Worm (Caenorhabditis elegans) whole organism, young adult: ENCODE results near the gene Y62E10A.13.

Experiments
- B0336.3 ChIP-seq: fragments of 200-800 bp; sonication (Bioruptor generic); IDR thresholded peaks from 2 replicates; pipeline ENCODE4 v1.3.6; 2022; ENCODE audit warnings: missing genetic modification characterization, missing compliant biosample characterization
- C06A6.2 ChIP-seq: fragments of 200-800 bp; sonication (Bioruptor generic); conservative IDR thresholded peaks from 2 replicates; pipeline ENCODE4 v1.3.6; 2022; ENCODE audit warnings: missing genetic modification characterization, missing compliant biosample characterization
- C17E4.6 ChIP-seq: fragments of 200-800 bp; sonication (Bioruptor generic); IDR thresholded peaks from 2 replicates; pipeline ENCODE4 v1.3.6; 2022; ENCODE audit warnings: missing genetic modification reagents, missing genetic modification characterization, missing compliant biosample characterization
- F10E7.11 ChIP-seq: sonication (generic microtip); optimal IDR thresholded peaks from 2 replicates; lab custom pipeline; 2017; ENCODE audit warnings: mild to moderate bottlenecking, missing genetic modification characterization, moderate library complexity, missing compliant biosample characterization
- F23B12.7 ChIP-seq: sonication (generic microtip); optimal IDR thresholded peaks from 2 replicates; lab custom pipeline; 2017; ENCODE audit warnings: missing genetic modification characterization, mild to moderate bottlenecking, missing compliant biosample characterization, antibody characterized with exemption, moderate library complexity; ENCODE audit not compliant: insufficient read depth
- F37B4.10 ChIP-seq: fragments of 200-800 bp; sonication (Bioruptor generic); IDR thresholded peaks from 2 replicates; pipeline ENCODE4 v1.3.6; 2022; ENCODE audit warnings: missing genetic modification characterization, missing compliant biosample characterization
- F39B2.1 ChIP-seq: fragments of 200-800 bp; sonication (Bioruptor generic); IDR thresholded peaks from 2 replicates; pipeline ENCODE4 v1.3.6; 2022; ENCODE audit warnings: missing genetic modification reagents, missing genetic modification characterization, missing compliant biosample characterization
- K11D2.4 ChIP-seq: fragments of 200-800 bp; sonication (Bioruptor generic); IDR thresholded peaks from 2 replicates; pipeline ENCODE4 v1.3.6; 2022; ENCODE audit warnings: missing genetic modification reagents, missing genetic modification characterization, missing compliant biosample characterization
- Y67H2A.10 ChIP-seq: fragments of 200-800 bp; sonication (Bioruptor generic); conservative IDR thresholded peaks from 2 replicates; pipeline ENCODE4 v1.3.6; 2022; ENCODE audit warnings: missing genetic modification reagents, missing genetic modification characterization, missing compliant biosample characterization
- ama-1 ChIP-seq, 3 experiments: fragments of 150-350 bp in 1 of 3; sonication (generic microtip) in 2 of 3; optimal IDR thresholded peaks; 2 replicates each; lab custom pipeline; 2014 to 2018; ENCODE audit warnings: missing biosample characterization in 2 of 3, missing genetic modification characterization in 2 of 3, missing genetic modification reagents in 2 of 3
- aptf-2 ChIP-seq: fragments of 200-800 bp; sonication (Bioruptor generic); conservative IDR thresholded peaks from 2 replicates; pipeline ENCODE4 v1.3.6; 2022; ENCODE audit warnings: missing genetic modification reagents, missing genetic modification characterization, missing compliant biosample characterization
- aptf-3 ChIP-seq: fragments of 200-800 bp; sonication (Bioruptor generic); IDR thresholded peaks from 2 replicates; pipeline ENCODE4 v1.3.6; 2022; ENCODE audit warnings: missing genetic modification characterization, missing compliant biosample characterization
- bed-1 ChIP-seq: fragments of 200-800 bp; sonication (Bioruptor generic); IDR thresholded peaks from 2 replicates; pipeline ENCODE4 v1.3.6; 2022; ENCODE audit warnings: missing genetic modification reagents, missing genetic modification characterization, missing compliant biosample characterization
- cebp-1 ChIP-seq, 2 experiments: fragments of 200-800 bp in 1 of 2; sonication (Bioruptor generic) in 1 of 2; sonication (generic microtip) in 1 of 2; IDR thresholded peaks in 1 of 2; optimal IDR thresholded peaks in 1 of 2; 2 replicates each; pipeline versions ENCODE4 v1.3.6 to Lab custom; 2017 to 2022; ENCODE audit warnings: missing compliant biosample characterization in 2 of 2, missing genetic modification characterization in 2 of 2, mild to moderate bottlenecking in 1 of 2, missing genetic modification reagents in 1 of 2, moderate library complexity in 1 of 2
- cebp-2 ChIP-seq: fragments of 200-800 bp; sonication (Bioruptor generic); IDR thresholded peaks from 2 replicates; pipeline ENCODE4 v1.3.6; 2022; ENCODE audit warnings: missing genetic modification characterization, missing compliant biosample characterization
- ceh-100 ChIP-seq: fragments of 200-800 bp; sonication (Bioruptor generic); IDR thresholded peaks from 2 replicates; pipeline ENCODE4 v1.3.6; 2022; ENCODE audit warnings: missing genetic modification reagents, missing genetic modification characterization, missing compliant biosample characterization
- ceh-27 ChIP-seq: fragments of 200-800 bp; sonication (Bioruptor generic); optimal IDR thresholded peaks from 2 replicates; lab custom pipeline; 2018; ENCODE audit warnings: mild to moderate bottlenecking, missing genetic modification characterization, moderate library complexity, missing compliant biosample characterization
- ceh-40 ChIP-seq: fragments of 200-800 bp; sonication (Bioruptor generic); IDR thresholded peaks from 2 replicates; pipeline ENCODE4 v1.3.6; 2022; ENCODE audit warnings: missing genetic modification characterization, missing compliant biosample characterization
- ceh-79 ChIP-seq: sonication (generic microtip); optimal IDR thresholded peaks from 2 replicates; lab custom pipeline; 2017; ENCODE audit warnings: mild to moderate bottlenecking, missing genetic modification characterization, missing compliant biosample characterization
- ceh-91 ChIP-seq: fragments of 200-800 bp; sonication (Bioruptor generic); IDR thresholded peaks from 2 replicates; pipeline ENCODE4 v1.3.6; 2022; ENCODE audit warnings: missing genetic modification reagents, missing genetic modification characterization, missing compliant biosample characterization
- chd-7 ChIP-seq: sonication (generic microtip); optimal IDR thresholded peaks from 2 replicates; lab custom pipeline; 2016; ENCODE audit warnings: mild to moderate bottlenecking, missing genetic modification characterization, moderate library complexity, missing compliant biosample characterization
- egl-44 ChIP-seq: fragments of 200-800 bp; sonication (Bioruptor generic); IDR thresholded peaks from 2 replicates; pipeline ENCODE4 v1.3.6; 2022; ENCODE audit warnings: missing genetic modification reagents, missing genetic modification characterization, missing compliant biosample characterization
- hlh-12 ChIP-seq: sonication (generic microtip); optimal IDR thresholded peaks from 2 replicates; lab custom pipeline; 2016; ENCODE audit warnings: missing genetic modification characterization, missing compliant biosample characterization
- hmg-20 ChIP-seq: fragments of 200-800 bp; sonication (Bioruptor generic); IDR thresholded peaks from 2 replicates; pipeline ENCODE4 v1.3.6; 2022; ENCODE audit warnings: missing genetic modification reagents, missing genetic modification characterization, missing compliant biosample characterization
- hsf-1 ChIP-seq: fragments of 200-800 bp; sonication (Bioruptor generic); IDR thresholded peaks from 2 replicates; pipeline ENCODE4 v1.3.6; 2022; ENCODE audit warnings: missing genetic modification reagents, missing genetic modification characterization, missing compliant biosample characterization
- lin-26 ChIP-seq: fragments of 200-800 bp; sonication (Bioruptor generic); IDR thresholded peaks from 2 replicates; pipeline ENCODE4 v1.3.6; 2022; ENCODE audit warnings: missing genetic modification reagents, missing genetic modification characterization, missing compliant biosample characterization
- lin-35 ChIP-seq, 3 experiments: fragments of 150-350 bp in 2 of 3; sonication (generic microtip) in 1 of 3; optimal IDR thresholded peaks; 2 replicates each; lab custom pipeline; 2014 to 2018; ENCODE audit warnings: missing biosample characterization in 3 of 3, missing genetic modification characterization in 3 of 3, missing genetic modification reagents in 3 of 3
- lin-40 ChIP-seq: sonication (generic microtip); optimal IDR thresholded peaks from 2 replicates; lab custom pipeline; 2016; ENCODE audit warnings: missing genetic modification characterization, mild to moderate bottlenecking, missing compliant biosample characterization, missing genotype, missing genetic modification reagents
- madf-10 ChIP-seq: sonication (generic microtip); optimal IDR thresholded peaks from 2 replicates; lab custom pipeline; 2016; ENCODE audit warnings: mild to moderate bottlenecking, missing genetic modification characterization, missing compliant biosample characterization
- mes-4 ChIP-seq: sonication (generic microtip); optimal IDR thresholded peaks from 2 replicates; lab custom pipeline; 2016; ENCODE audit warnings: missing genotype, missing genetic modification characterization, missing compliant biosample characterization
- mxl-1 ChIP-seq: sonication (generic microtip); optimal IDR thresholded peaks from 2 replicates; lab custom pipeline; 2016; ENCODE audit warnings: missing genetic modification characterization, missing compliant biosample characterization
- nfya-1 ChIP-seq: sonication (generic microtip); optimal IDR thresholded peaks from 2 replicates; lab custom pipeline; 2017; ENCODE audit warnings: antibody characterized with exemption, missing compliant biosample characterization, missing genetic modification characterization, borderline replicate concordance; ENCODE audit not compliant: insufficient read depth
- nfyb-1 ChIP-seq: fragments of 200-800 bp; sonication (Bioruptor generic); IDR thresholded peaks from 2 replicates; pipeline ENCODE4 v1.3.6; 2022; ENCODE audit warnings: missing genetic modification reagents, missing genetic modification characterization, missing compliant biosample characterization
- pbrm-1 ChIP-seq: fragments of 200-800 bp; sonication (Bioruptor generic); IDR thresholded peaks from 2 replicates; pipeline ENCODE4 v1.3.6; 2022; ENCODE audit warnings: missing genetic modification reagents, missing genetic modification characterization, missing compliant biosample characterization
- sdz-38 ChIP-seq: sonication (generic microtip); optimal IDR thresholded peaks from 2 replicates; lab custom pipeline; 2016; ENCODE audit warnings: missing genotype, missing genetic modification characterization, missing compliant biosample characterization
- sea-2 ChIP-seq: fragments of 200-800 bp; sonication (Bioruptor generic); IDR thresholded peaks from 2 replicates; pipeline ENCODE4 v1.3.6; 2022; ENCODE audit warnings: missing genetic modification characterization, missing compliant biosample characterization
- snpc-4 ChIP-seq, 5 experiments: fragments of 150-350 bp in 1 of 5; sonication (generic microtip) in 4 of 5; optimal IDR thresholded peaks; 2 replicates each; lab custom pipeline; 2014 to 2018; ENCODE audit warnings: missing genetic modification characterization in 5 of 5, missing biosample characterization in 3 of 5, antibody characterized with exemption in 2 of 5, mild to moderate bottlenecking in 2 of 5, missing compliant biosample characterization in 2 of 5, missing genotype in 2 of 5, moderate library complexity in 2 of 5, missing genetic modification reagents in 1 of 5
- tbp1 ChIP-seq: fragments of 200-800 bp; sonication (Bioruptor generic); optimal IDR thresholded peaks from 2 replicates; lab custom pipeline; 2018; ENCODE audit warnings: mild to moderate bottlenecking, missing genetic modification characterization, missing compliant biosample characterization
- unc-62 ChIP-seq: fragments of 150-350 bp; optimal IDR thresholded peaks from 2 replicates; lab custom pipeline; 2014; ENCODE audit warnings: missing biosample characterization, missing genetic modification reagents, missing genetic modification characterization
- zim-3 ChIP-seq: sonication (generic microtip); optimal IDR thresholded peaks from 2 replicates; lab custom pipeline; 2017; ENCODE audit warnings: mild to moderate bottlenecking, missing genetic modification characterization, moderate library complexity, missing compliant biosample characterization
- ztf-22 ChIP-seq: fragments of 200-800 bp; sonication (Bioruptor generic); optimal IDR thresholded peaks from 2 replicates; lab custom pipeline; 2018; ENCODE audit warnings: mild to moderate bottlenecking, missing genetic modification characterization, moderate library complexity, missing compliant biosample characterization
- ztf-26 ChIP-seq: sonication (generic microtip); optimal IDR thresholded peaks from 2 replicates; lab custom pipeline; 2017; ENCODE audit warnings: missing genetic modification characterization, missing compliant biosample characterization
- ztf-3 ChIP-seq: fragments of 200-800 bp; sonication (Bioruptor generic); optimal IDR thresholded peaks from 2 replicates; lab custom pipeline; 2018; ENCODE audit warnings: mild to moderate bottlenecking, missing genetic modification characterization, missing compliant biosample characterization

The Y62E10A.13 gene

ce11 chrIV:13395255-13395654, 3.6 kb downstream of the Y62E10A.13 start (continued):
- TF ChIP-seq pbrm-1 (GFP tag; lab: Robert Waterston, UW), result peak; percentile 49; the same call in 1 of the 2 replicates
- TF ChIP-seq hmg-20, result no peak
- TF ChIP-seq lin-35 (GFP tag; optimal IDR thresholded peaks at IDR 0.05; lab: Kevin White, UChicago), result peak in 1 of 3 experiments; percentile 37
- TF ChIP-seq Y67H2A.10 (GFP tag; lab: Robert Waterston, UW), result no peak
- peak; percentile 58 for TF ChIP-seq egl-44 (GFP tag; lab: Robert Waterston, UW)
- peak; percentile 88 for TF ChIP-seq chd-7 (tag; lab: Kevin White, UChicago)
- TF ChIP-seq C17E4.6 (GFP tag; lab: Robert Waterston, UW), result peak; percentile 65; the same call in 1 of the 2 replicates
- TF ChIP-seq bed-1 (GFP tag; lab: Robert Waterston, UW), result 0 out of 2 replicates have a peak, but pooled peaks have one; percentile 76
- TF ChIP-seq tbp1 (GFP tag; lab: Kevin White, UChicago), result peak; percentile 57
- TF ChIP-seq mes-4 (tag; lab: Kevin White, UChicago), result no peak
- peak; percentile 62 for TF ChIP-seq ztf-22 (GFP tag; lab: Kevin White, UChicago)
- peak; percentile 75 for TF ChIP-seq B0336.3 (GFP tag; lab: Robert Waterston, UW)
- TF ChIP-seq lin-26 (GFP tag; lab: Robert Waterston, UW), result 0 out of 2 replicates have a peak, but pooled peaks have one; percentile 43
- TF ChIP-seq F39B2.1 (GFP tag; lab: Robert Waterston, UW), result no peak
- TF ChIP-seq madf-10 (tag; lab: Kevin White, UChicago), result peak; percentile 33
- TF ChIP-seq K11D2.4, result peak; percentile 64; the same call in 1 of the 2 replicates

DNA sequence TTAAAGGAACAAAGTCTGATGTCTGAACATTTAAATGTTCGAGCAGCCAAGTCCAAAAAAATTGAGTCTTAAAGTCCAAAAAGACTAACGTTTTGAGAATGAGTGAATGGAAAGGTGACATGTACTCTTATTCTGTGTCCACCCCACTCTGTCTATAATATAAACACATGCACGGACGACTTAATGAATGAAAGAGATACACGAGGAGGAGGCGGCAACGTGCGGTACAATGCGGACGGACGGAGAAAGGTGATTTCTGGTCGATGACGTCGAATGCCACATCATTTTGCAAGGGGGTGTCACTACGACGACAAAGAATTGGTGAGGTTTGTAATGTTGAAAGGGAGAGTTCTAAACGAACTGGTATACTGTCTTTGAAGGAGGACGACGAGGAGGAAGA, 4.2 kb downstream of the Y62E10A.13 start:
- TF ChIP-seq snpc-4 (GFP tag; optimal IDR thresholded peaks at IDR 0.05; lab: Kevin White, UChicago), result no peak
- TF ChIP-seq snpc-4 (tag; optimal IDR thresholded peaks at IDR 0.05; lab: Kevin White, UChicago), result no peak
- TF ChIP-seq ama-1 (optimal IDR thresholded peaks at IDR 0.05; lab: Kevin White, UChicago), result peak; percentile 42
- TF ChIP-seq ama-1 (GFP tag; optimal IDR thresholded peaks at IDR 0.05; lab: Kevin White, UChicago), result no peak

DNA sequence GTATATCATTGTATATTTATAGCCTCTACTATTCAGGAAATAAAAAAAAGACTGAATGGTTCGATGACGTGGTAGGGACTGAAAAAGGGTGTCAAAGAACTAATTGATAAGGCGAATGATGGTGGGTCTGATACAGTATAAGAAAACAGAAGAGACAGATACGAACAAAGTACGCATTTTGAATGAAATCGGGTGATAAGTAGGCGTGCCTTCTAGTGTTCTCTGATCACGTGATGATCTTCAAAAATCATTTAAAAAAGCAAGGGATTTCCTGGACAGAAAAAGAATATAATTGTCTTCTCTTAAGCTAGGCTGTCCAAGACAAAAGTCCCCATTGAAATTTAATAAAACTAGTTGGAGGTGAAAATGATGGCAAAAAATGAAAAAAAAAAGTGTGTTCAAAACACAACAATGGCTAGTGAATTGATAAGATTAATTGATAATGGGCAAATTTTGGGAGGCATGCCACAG, 5.6 kb downstream of the Y62E10A.13 start:
- TF ChIP-seq cebp-2 (GFP tag; lab: Robert Waterston, UW) (no peak), ztf-22 (GFP tag; lab: Kevin White, UChicago) (peak; percentile 38), mxl-1 (no peak), nfya-1 (tag; lab: Kevin White, UChicago) (no peak), F23B12.7 (no peak), ceh-100 (GFP tag; lab: Robert Waterston, UW) (no peak), ztf-3 (GFP tag; lab: Kevin White, UChicago) (no peak), lin-40 (tag; lab: Kevin White, UChicago) (peak; percentile 77), unc-62 (GFP tag; lab: Kevin White, UChicago) (no peak), ceh-79 (tag; lab: Kevin White, UChicago) (no peak), ztf-26 (tag; lab: Kevin White, UChicago) (peak; percentile 55), aptf-3 (no peak), cebp-1 (GFP tag; IDR thresholded peaks at IDR 0.05; lab: Robert Waterston, UW) (no peak; the same call in 1 of the 2 replicates), cebp-1 (tag; optimal IDR thresholded peaks at IDR 0.05; lab: Kevin White, UChicago) (peak; percentile 34), ceh-40 (GFP tag; lab: Robert Waterston, UW) (no peak), C06A6.2 (no peak), hlh-12 (no peak), ceh-91 (GFP tag; lab: Robert Waterston, UW) (no peak), lin-26 (GFP tag; lab: Robert Waterston, UW) (no peak), ceh-27 (GFP tag; lab: Kevin White, UChicago) (no peak), sea-2 (GFP tag; lab: Robert Waterston, UW) (no peak), nfyb-1 (peak; percentile 69), zim-3 (tag; lab: Kevin White, UChicago) (no peak), K11D2.4 (0 out of 2 replicates have a peak, but pooled peaks have one; percentile 12), F37B4.10 (GFP tag; lab: Robert Waterston, UW) (no peak), madf-10 (tag; lab: Kevin White, UChicago) (no peak), aptf-2 (GFP tag; lab: Robert Waterston, UW) (no peak), sdz-38 (tag; lab: Kevin White, UChicago) (no peak), hsf-1 (no peak), F10E7.11 (tag; lab: Kevin White, UChicago) (no peak)
